Worm (Caenorhabditis elegans): Measurements from ENCODE around the gene ins-7.
A peak's percentile ranks its signal among the peaks of the same experiment; 100 is the strongest.

Gene ins-7

ce11 chrIV:9718396-9718795 lies 35.8 kb upstream of the ins-7 start:
- TF ChIP-seq sem-2 (GFP tag; optimal IDR thresholded peaks at IDR 0.05) (no peak), ces-1 (GFP tag; optimal IDR thresholded peaks at IDR 0.05) (no peak), mep-1 (tag; optimal IDR thresholded peaks at IDR 0.05) (peak; percentile 20), pha-4 (tag; optimal IDR thresholded peaks at IDR 0.05) (no peak), unc-120 (tag; optimal IDR thresholded peaks at IDR 0.05; ENCODE audit: poor library complexity, severe bottlenecking) (peak; percentile 75), lsy-2 (tag; optimal IDR thresholded peaks at IDR 0.05) (peak; percentile 47), blmp-1 (tag; optimal IDR thresholded peaks at IDR 0.05) (no peak), unc-62 (GFP tag; optimal IDR thresholded peaks at IDR 0.05) (peak; percentile 75)

ce11 chrIV:9717844-9718243 lies 35.2 kb upstream of the ins-7 start:
- TF ChIP-seq ham-2 (GFP tag; optimal IDR thresholded peaks at IDR 0.05) (no peak), ztf-11 (tag; optimal IDR thresholded peaks at IDR 0.05) (no peak), ceh-43 (GFP tag; optimal IDR thresholded peaks at IDR 0.05) (no peak), mls-2 (tag; optimal IDR thresholded peaks at IDR 0.05) (no peak), M03D4.4 (tag; optimal IDR thresholded peaks at IDR 0.05) (no peak), nhr-12 (tag; optimal IDR thresholded peaks at IDR 0.05) (no peak), elt-1 (tag; optimal IDR thresholded peaks at IDR 0.05; ENCODE audit: borderline replicate concordance, insufficient read depth) (no peak), unc-39 (tag; optimal IDR thresholded peaks at IDR 0.05) (no peak), ceh-83 (GFP tag; optimal IDR thresholded peaks at IDR 0.05) (no peak), flh-1 (GFP tag; optimal IDR thresholded peaks at IDR 0.05) (no peak), unc-62 (GFP tag; optimal IDR thresholded peaks at IDR 0.05) (no peak), mep-1 (tag; optimal IDR thresholded peaks at IDR 0.05) (no peak), lin-13 (tag; optimal IDR thresholded peaks at IDR 0.05) (no peak), nhr-237 (tag; optimal IDR thresholded peaks at IDR 0.05) (no peak), nhr-76 (tag; optimal IDR thresholded peaks at IDR 0.05) (no peak), bed-3 (GFP tag; optimal IDR thresholded peaks at IDR 0.05) (no peak)

ce11 chrIV:9716490-9716889 lies 33.8 kb upstream of the ins-7 start:
- TF ChIP-seq blmp-1 (tag; optimal IDR thresholded peaks at IDR 0.05) (peak; percentile 92), bed-3 (GFP tag; optimal IDR thresholded peaks at IDR 0.05) (no peak)

- TF ChIP-seq nhr-12 (tag; optimal IDR thresholded peaks at IDR 0.05) = no peak
- no peak for TF ChIP-seq M03D4.4 (tag; optimal IDR thresholded peaks at IDR 0.05)
- TF ChIP-seq snpc-4 (tag; optimal IDR thresholded peaks at IDR 0.05) = no peak
- TF ChIP-seq ham-2 (GFP tag; optimal IDR thresholded peaks at IDR 0.05) = no peak
- TF ChIP-seq lin-13 (tag; optimal IDR thresholded peaks at IDR 0.05) = no peak
- no peak for TF ChIP-seq elt-3 (tag; optimal IDR thresholded peaks at IDR 0.05)
- no peak for TF ChIP-seq nhr-2 (tag; optimal IDR thresholded peaks at IDR 0.05)
- TF ChIP-seq mls-2 (tag; optimal IDR thresholded peaks at IDR 0.05) = no peak
- TF ChIP-seq zip-8 (tag; optimal IDR thresholded peaks at IDR 0.05) = no peak
- no peak for TF ChIP-seq pha-4 (tag; optimal IDR thresholded peaks at IDR 0.05)
- TF ChIP-seq hlh-1 (tag; optimal IDR thresholded peaks at IDR 0.05) = no peak
- TF ChIP-seq nhr-76 (tag; optimal IDR thresholded peaks at IDR 0.05) = no peak
- TF ChIP-seq unc-120 (tag; optimal IDR thresholded peaks at IDR 0.05; ENCODE audit: poor library complexity, severe bottlenecking) = no peak
Measured at ce11 chrIV:9714264-9714663, 31.6 kb upstream of the ins-7 start.

- TF ChIP-seq ceh-43 (GFP tag; optimal IDR thresholded peaks at IDR 0.05) (no peak), zip-8 (tag; optimal IDR thresholded peaks at IDR 0.05) (no peak), hlh-1 (tag; optimal IDR thresholded peaks at IDR 0.05) (no peak), drap-1 (GFP tag; optimal IDR thresholded peaks at IDR 0.05) (no peak), mep-1 (tag; optimal IDR thresholded peaks at IDR 0.05) (no peak), blmp-1 (tag; optimal IDR thresholded peaks at IDR 0.05) (no peak), ham-2 (GFP tag; optimal IDR thresholded peaks at IDR 0.05) (no peak), nhr-2 (tag; optimal IDR thresholded peaks at IDR 0.05) (no peak), nhr-237 (tag; optimal IDR thresholded peaks at IDR 0.05) (no peak), nhr-12 (tag; optimal IDR thresholded peaks at IDR 0.05) (no peak), unc-39 (tag; optimal IDR thresholded peaks at IDR 0.05) (no peak), nhr-76 (tag; optimal IDR thresholded peaks at IDR 0.05) (no peak), ceh-83 (GFP tag; optimal IDR thresholded peaks at IDR 0.05) (no peak), sem-2 (GFP tag; optimal IDR thresholded peaks at IDR 0.05) (no peak), lsy-2 (tag; optimal IDR thresholded peaks at IDR 0.05) (no peak), pha-4 (tag; optimal IDR thresholded peaks at IDR 0.05) (no peak)
Measured at ce11 chrIV:9712782-9713181, 30.1 kb upstream of the ins-7 start, which contains the start of gene K01H12.4. Gene K01H12.4, plus strand, starts transcription at chrIV:9713082.

- TF ChIP-seq nhr-237 (tag; optimal IDR thresholded peaks at IDR 0.05) = no peak
Measured at ce11 chrIV:9709887-9710286, 27.2 kb upstream of the ins-7 start, which contains the start of gene nhr-38. Gene nhr-38, plus strand, starts transcription at chrIV:9710187.
